Fruit fly (Drosophila melanogaster) whole organism, embryonic: ENCODE results near the gene CG14423.
A peak's percentile ranks its signal among the peaks of the same experiment; 100 is the strongest.

ENCODE experiments used
- ATbp ChIP-seq: fragments of 200-800 bp; sonication (Bioruptor generic); optimal IDR thresholded peaks from 2 replicates; lab custom pipeline; 2017; ENCODE audit warnings: missing biosample characterization, mild to moderate bottlenecking, missing genetic modification characterization, missing genetic modification reagents
- Ada2b ChIP-seq: fragments of 200-800 bp; sonication (Bioruptor generic); IDR thresholded peaks from 2 replicates; pipeline ENCODE4 v1.3.6; 2022; ENCODE audit warnings: missing biosample characterization, missing genetic modification characterization
- Atf6 ChIP-seq: fragments of 200-800 bp; sonication (Bioruptor generic); IDR thresholded peaks from 2 replicates; pipeline ENCODE4 v1.3.6; 2022; ENCODE audit warnings: missing biosample characterization, missing genetic modification characterization
- CG10267 ChIP-seq: fragments of 200-800 bp; sonication (Bioruptor generic); optimal IDR thresholded peaks from 2 replicates; lab custom pipeline; 2018; ENCODE audit warnings: missing biosample characterization, mild to moderate bottlenecking, missing genetic modification characterization, moderate library complexity
- CG10366 ChIP-seq: fragments of 200-800 bp; sonication (Bioruptor generic); IDR thresholded peaks from 2 replicates; pipeline ENCODE4 v1.3.6; 2022; ENCODE audit warnings: missing biosample characterization, missing genetic modification characterization
- CG10431 ChIP-seq: fragments of 200-800 bp; sonication (Bioruptor generic); optimal IDR thresholded peaks from 3 replicates; lab custom pipeline; 2018; ENCODE audit warnings: missing biosample characterization, mild to moderate bottlenecking, missing genetic modification characterization
- CG10462 ChIP-seq: fragments of 200-800 bp; sonication (Bioruptor generic); optimal IDR thresholded peaks from 2 replicates; lab custom pipeline; 2016; ENCODE audit warnings: missing biosample characterization, missing genetic modification characterization
- CG10543 ChIP-seq: fragments of 200-800 bp; sonication (Bioruptor generic); optimal IDR thresholded peaks from 3 replicates; lab custom pipeline; 2017; ENCODE audit warnings: missing biosample characterization, mild to moderate bottlenecking, missing genetic modification characterization, moderate library complexity
- CG11247 ChIP-seq: fragments of 200-800 bp; sonication (Bioruptor generic); IDR thresholded peaks from 2 replicates; pipeline ENCODE4 v1.3.6; 2022; ENCODE audit warnings: missing biosample characterization, missing genetic modification characterization
- CG11456 ChIP-seq: fragments of 200-800 bp; sonication (Bioruptor generic); IDR thresholded peaks from 3 replicates; pipeline ENCODE4 v1.3.6; 2022; ENCODE audit warnings: missing biosample characterization, missing genetic modification characterization
- CG12236 ChIP-seq: fragments of 200-800 bp; sonication (Bioruptor generic); optimal IDR thresholded peaks from 2 replicates; lab custom pipeline; 2016; ENCODE audit warnings: missing biosample characterization, missing genetic modification characterization
- CG12659 ChIP-seq: fragments of 200-800 bp; sonication (Bioruptor generic); optimal IDR thresholded peaks from 3 replicates; lab custom pipeline; 2017; ENCODE audit warnings: mild to moderate bottlenecking, missing biosample characterization, missing genetic modification reagents, missing genetic modification characterization
- CG12769 ChIP-seq: fragments of 200-800 bp; sonication (Bioruptor generic); optimal IDR thresholded peaks from 2 replicates; lab custom pipeline; 2019; ENCODE audit warnings: missing biosample characterization, mild to moderate bottlenecking, missing genetic modification characterization, moderate library complexity
- CG13624 ChIP-seq: fragments of 200-800 bp; sonication (Bioruptor generic); optimal IDR thresholded peaks from 2 replicates; lab custom pipeline; 2016; ENCODE audit warnings: missing biosample characterization, missing genetic modification characterization
- CG17328 ChIP-seq: fragments of 200-800 bp; sonication (Bioruptor generic); IDR thresholded peaks from 2 replicates; pipeline ENCODE4 v1.3.6; 2022; ENCODE audit warnings: missing biosample characterization, missing genetic modification characterization
- CG17385 ChIP-seq: fragments of 200-800 bp; sonication (Bioruptor generic); optimal IDR thresholded peaks from 3 replicates; lab custom pipeline; 2018; ENCODE audit warnings: missing biosample characterization, mild to moderate bottlenecking, missing genetic modification characterization
- CG31224 ChIP-seq: fragments of 200-800 bp; sonication (Bioruptor generic); IDR thresholded peaks from 2 replicates; pipeline ENCODE4 v1.3.6; 2022; ENCODE audit warnings: missing biosample characterization, missing genetic modification characterization
- CG4360 ChIP-seq: fragments of 200-800 bp; sonication (Bioruptor generic); IDR thresholded peaks from 2 replicates; pipeline ENCODE4 v1.3.6; 2022; ENCODE audit warnings: missing biosample characterization, missing genetic modification characterization
- CG4424 ChIP-seq: fragments of 200-800 bp; sonication (Bioruptor generic); optimal IDR thresholded peaks from 3 replicates; lab custom pipeline; 2016; ENCODE audit warnings: missing biosample characterization, missing genetic modification characterization
- CG5180 ChIP-seq: fragments of 200-800 bp; sonication (Bioruptor generic); optimal IDR thresholded peaks from 3 replicates; lab custom pipeline; 2017; ENCODE audit warnings: missing biosample characterization, missing genetic modification characterization, mild to moderate bottlenecking, moderate library complexity, missing genetic modification reagents
- CG6175 ChIP-seq: fragments of 200-800 bp; sonication (Bioruptor generic); IDR thresholded peaks from 3 replicates; pipeline ENCODE4 v1.3.6; 2022; ENCODE audit warnings: missing biosample characterization, missing genetic modification characterization
- CG7928 ChIP-seq: fragments of 200-800 bp; sonication (Bioruptor generic); optimal IDR thresholded peaks from 2 replicates; lab custom pipeline; 2017; ENCODE audit warnings: missing biosample characterization, mild to moderate bottlenecking, missing genetic modification characterization
- CG8290 ChIP-seq, 3 experiments: fragments of 200-800 bp; sonication (Bioruptor generic); optimal IDR thresholded peaks; 2 replicates each; lab custom pipeline; 2016 to 2019; ENCODE audit warnings: missing biosample characterization in 3 of 3, missing genetic modification characterization in 3 of 3, mild to moderate bottlenecking in 2 of 3, moderate library complexity in 1 of 3
- CG8359 ChIP-seq: fragments of 200-800 bp; sonication (Bioruptor generic); optimal IDR thresholded peaks from 2 replicates; lab custom pipeline; 2017; ENCODE audit warnings: missing biosample characterization, mild to moderate bottlenecking, missing genetic modification characterization, borderline replicate concordance
- CTCF ChIP-seq: fragments of 200-800 bp; sonication (Bioruptor generic); optimal IDR thresholded peaks from 2 replicates; lab custom pipeline; 2017; ENCODE audit warnings: missing biosample characterization, mild to moderate bottlenecking, missing genetic modification characterization, moderate library complexity
- Camta ChIP-seq: fragments of 200-800 bp; sonication (Bioruptor generic); optimal IDR thresholded peaks from 2 replicates; lab custom pipeline; 2016; ENCODE audit warnings: missing biosample characterization, missing genetic modification characterization
- Doc3 ChIP-seq: fragments of 200-800 bp; sonication (Bioruptor generic); IDR thresholded peaks from 3 replicates; pipeline ENCODE4 v1.3.6; 2022; ENCODE audit warnings: missing biosample characterization, missing genetic modification characterization; ENCODE audit not compliant: partially characterized antibody
- Dref ChIP-seq: fragments of 200-800 bp; sonication (Bioruptor generic); IDR thresholded peaks from 2 replicates; pipeline ENCODE4 v1.3.6; 2022; ENCODE audit warnings: missing biosample characterization, missing genetic modification characterization
- Gug ChIP-seq: fragments of 200-800 bp; sonication (Bioruptor generic); IDR thresholded peaks from 4 replicates; pipeline ENCODE4 v1.3.6; 2022; ENCODE audit warnings: missing biosample characterization, missing genetic modification characterization
- HLH3B ChIP-seq: fragments of 200-800 bp; sonication (Bioruptor generic); IDR thresholded peaks from 2 replicates; pipeline ENCODE4 v1.3.6; 2022; ENCODE audit warnings: missing biosample characterization, missing genetic modification characterization
- Hey ChIP-seq: fragments of 200-800 bp; sonication (Bioruptor generic); optimal IDR thresholded peaks from 3 replicates; lab custom pipeline; 2018; ENCODE audit warnings: missing biosample characterization, mild to moderate bottlenecking, missing genetic modification characterization
- Mrtf ChIP-seq: fragments of 200-800 bp; sonication (Bioruptor generic); IDR thresholded peaks from 3 replicates; pipeline ENCODE4 v1.3.6; 2022; ENCODE audit warnings: missing biosample characterization, missing genetic modification characterization
- NK7.1 ChIP-seq: fragments of 200-800 bp; sonication (Bioruptor generic); optimal IDR thresholded peaks from 3 replicates; lab custom pipeline; 2016; ENCODE audit warnings: missing biosample characterization, missing genetic modification characterization
- Side ChIP-seq: fragments of 200-800 bp; sonication (Bioruptor generic); optimal IDR thresholded peaks from 2 replicates; lab custom pipeline; 2016; ENCODE audit warnings: missing biosample characterization, missing genetic modification characterization
- Taf1 ChIP-seq: fragments of 200-800 bp; sonication (Bioruptor generic); IDR thresholded peaks from 2 replicates; pipeline ENCODE4 v1.3.6; 2022; ENCODE audit warnings: missing biosample characterization, missing genetic modification characterization
- Tbp ChIP-seq: fragments of >200 bp; optimal IDR thresholded peaks from 2 replicates; lab custom pipeline; 2018; ENCODE audit warnings: missing biosample characterization, missing genetic modification characterization
- al ChIP-seq: fragments of 200-800 bp; sonication (Bioruptor generic); IDR thresholded peaks from 2 replicates; pipeline ENCODE4 v1.3.6; 2022; ENCODE audit warnings: missing biosample characterization, missing genetic modification characterization
- bigmax ChIP-seq: fragments of 200-800 bp; sonication (Bioruptor generic); optimal IDR thresholded peaks from 2 replicates; lab custom pipeline; 2018; ENCODE audit warnings: missing biosample characterization, mild to moderate bottlenecking, missing genetic modification characterization
- chif ChIP-seq, 2 experiments: fragments of 200-800 bp; sonication (Bioruptor generic); optimal IDR thresholded peaks; 3 replicates each; lab custom pipeline; 2016; ENCODE audit warnings: missing biosample characterization in 2 of 2, missing genetic modification characterization in 2 of 2
- exex ChIP-seq: fragments of 200-800 bp; sonication (Bioruptor generic); optimal IDR thresholded peaks from 4 replicates; lab custom pipeline; 2018; ENCODE audit warnings: missing biosample characterization, mild to moderate bottlenecking, missing genetic modification characterization, moderate library complexity
- fd102C ChIP-seq: fragments of 200-800 bp; sonication (Bioruptor generic); optimal IDR thresholded peaks from 2 replicates; lab custom pipeline; 2018; ENCODE audit warnings: missing biosample characterization, mild to moderate bottlenecking, missing genetic modification characterization, moderate library complexity
- fd96Cb ChIP-seq: fragments of 200-800 bp; sonication (Bioruptor generic); optimal IDR thresholded peaks from 2 replicates; lab custom pipeline; 2018; ENCODE audit warnings: missing biosample characterization, mild to moderate bottlenecking, missing genetic modification characterization, moderate library complexity
- hb ChIP-seq: fragments of 200-800 bp; sonication (Bioruptor generic); IDR thresholded peaks from 3 replicates; pipeline ENCODE4 v1.3.6; 2022; ENCODE audit warnings: missing biosample characterization, missing genetic modification characterization; ENCODE audit not compliant: partially characterized antibody
- hkb ChIP-seq, 2 experiments: fragments of 200-800 bp in 1 of 2; fragments of >200 bp in 1 of 2; sonication (Bioruptor generic) in 1 of 2; IDR thresholded peaks in 1 of 2; optimal IDR thresholded peaks in 1 of 2; 2 replicates each; pipeline versions ENCODE4 v1.3.6 to Lab custom; 2017 to 2022; ENCODE audit warnings: missing biosample characterization in 1 of 2, missing genetic modification characterization in 1 of 2
- kay ChIP-seq: fragments of 200-800 bp; sonication (Bioruptor generic); optimal IDR thresholded peaks from 2 replicates; lab custom pipeline; 2016; ENCODE audit warnings: missing biosample characterization, missing genetic modification characterization
- pzg ChIP-seq: fragments of 200-800 bp; sonication (Bioruptor generic); optimal IDR thresholded peaks from 3 replicates; lab custom pipeline; 2018; ENCODE audit warnings: missing biosample characterization, mild to moderate bottlenecking, missing genetic modification characterization, moderate library complexity
- ranshi ChIP-seq: fragments of 200-800 bp; sonication (Bioruptor generic); IDR thresholded peaks from 2 replicates; pipeline ENCODE4 v1.3.6; 2022; ENCODE audit warnings: missing biosample characterization, missing genetic modification characterization
- sim ChIP-seq: fragments of 200-800 bp; sonication (Bioruptor generic); IDR thresholded peaks from 2 replicates; pipeline ENCODE4 v1.3.6; 2022; ENCODE audit warnings: missing biosample characterization, missing genetic modification characterization
- twi ChIP-seq: fragments of 200-800 bp; optimal IDR thresholded peaks from 2 replicates; lab custom pipeline; 2019; ENCODE audit warnings: missing biosample characterization, mild to moderate bottlenecking, missing genetic modification characterization, moderate library complexity
- z ChIP-seq: fragments of 200-800 bp; sonication (Bioruptor generic); IDR thresholded peaks from 3 replicates; pipeline ENCODE4 v1.3.6; 2022; ENCODE audit warnings: missing biosample characterization, missing genetic modification characterization
- zfh2 ChIP-seq: fragments of 200-800 bp; sonication (Bioruptor generic); optimal IDR thresholded peaks from 2 replicates; lab custom pipeline; 2016; ENCODE audit warnings: missing biosample characterization, missing genetic modification characterization

Gene CG14423

dm6 chrX:2947545-2948072 lies 2.4 kb downstream of the CG14423 start, which contains the start of gene CG3603:
Gene CG3603, plus strand, starts transcription at chrX:2948034.
- TF ChIP-seq CTCF (GFP tag; lab: Kevin White, UChicago) (peak; percentile 70), CG17328 (no peak), CG6175 (GFP tag; lab: Robert Waterston, UW) (no peak), ranshi (no peak), Camta (GFP tag; lab: Kevin White, UChicago) (no peak), CG10462 (GFP tag; lab: Kevin White, UChicago) (no peak), hb (GFP tag; lab: Robert Waterston, UW) (no peak), CG10366 (no peak), Dref (GFP tag; lab: Robert Waterston, UW) (no peak), al (no peak), CG17385 (GFP tag; lab: Kevin White, UChicago) (peak; percentile 18), fd96Cb (tag; lab: Kevin White, UChicago) (no peak), CG4360 (GFP tag; lab: Robert Waterston, UW) (no peak), exex (tag; lab: Kevin White, UChicago) (peak; percentile 9), pzg (GFP tag; lab: Kevin White, UChicago) (peak; percentile 13), CG12236 (GFP tag; lab: Kevin White, UChicago) (no peak), CG13624 (GFP tag; lab: Kevin White, UChicago) (no peak), CG31224 (GFP tag; lab: Robert Waterston, UW) (no peak), chif (GFP tag; optimal IDR thresholded peaks at IDR 0.05; lab: Kevin White, UChicago) (no peak), HLH3B (GFP tag; lab: Robert Waterston, UW) (no peak), NK7.1 (GFP tag; lab: Kevin White, UChicago) (no peak), Side (GFP tag; lab: Kevin White, UChicago) (no peak), ATbp (GFP tag; lab: Kevin White, UChicago) (peak; percentile 14), CG12659 (GFP tag; lab: Kevin White, UChicago) (peak; percentile 7), CG12769 (no peak), CG5180 (GFP tag; lab: Kevin White, UChicago) (peak; percentile 2), Ada2b (no peak), CG10543 (GFP tag; lab: Kevin White, UChicago) (no peak), CG11456 (GFP tag; lab: Robert Waterston, UW) (no peak), fd102C (GFP tag; lab: Kevin White, UChicago) (no peak), CG8359 (GFP tag; lab: Kevin White, UChicago) (no peak), Hey (no peak), bigmax (GFP tag; lab: Kevin White, UChicago) (no peak), Doc3 (GFP tag; lab: Robert Waterston, UW) (no peak), CG10267 (tag; lab: Kevin White, UChicago) (no peak), CG8290 (GFP tag; optimal IDR thresholded peaks at IDR 0.05; lab: Kevin White, UChicago) (no peak), CG8290 (tag; optimal IDR thresholded peaks at IDR 0.05; lab: Kevin White, UChicago) (no peak), CG7928 (GFP tag; lab: Kevin White, UChicago) (no peak), Tbp (GFP tag; lab: Kevin White, UChicago) (no peak), CG4424 (GFP tag; lab: Kevin White, UChicago) (no peak), Mrtf (GFP tag; lab: Robert Waterston, UW) (no peak), zfh2 (GFP tag; lab: Kevin White, UChicago) (no peak), twi (tag; lab: Kevin White, UChicago) (no peak), kay (GFP tag; lab: Kevin White, UChicago) (no peak), z (GFP tag; lab: Robert Waterston, UW) (no peak), Taf1 (no peak), Gug (GFP tag; lab: Robert Waterston, UW) (no peak), sim (GFP tag; lab: Robert Waterston, UW) (no peak), hkb (optimal IDR thresholded peaks at IDR 0.05; lab: Kevin White, UChicago) (no peak), hkb (GFP tag; IDR thresholded peaks at IDR 0.05; lab: Robert Waterston, UW) (no peak), CG10431 (no peak), Atf6 (GFP tag; lab: Robert Waterston, UW) (no peak), CG11247 (GFP tag; lab: Robert Waterston, UW) (no peak)
